Worm (Caenorhabditis elegans) whole organism, L3 larva: Measurements from ENCODE around the gene F35C11.2.

Experiments
- ceh-28 ChIP-seq: fragments of 150-350 bp; optimal IDR thresholded peaks from 2 replicates; lab custom pipeline; 2014; ENCODE audit warnings: missing biosample characterization, missing genetic modification reagents, missing genetic modification characterization
- elt-2 ChIP-seq: sonication (generic microtip); optimal IDR thresholded peaks from 2 replicates; lab custom pipeline; 2016; ENCODE audit warnings: missing genetic modification reagents, mild to moderate bottlenecking, missing genetic modification characterization, missing compliant biosample characterization
- nhr-11 ChIP-seq: fragments of 150-350 bp; optimal IDR thresholded peaks from 2 replicates; lab custom pipeline; 2014; ENCODE audit warnings: missing biosample characterization, missing genetic modification characterization
- nhr-28 ChIP-seq: fragments of 150-350 bp; optimal IDR thresholded peaks from 2 replicates; lab custom pipeline; 2014; ENCODE audit warnings: missing biosample characterization, missing genetic modification characterization
- unc-62 ChIP-seq: fragments of 150-350 bp; sonication (generic microtip); optimal IDR thresholded peaks from 4 replicates; lab custom pipeline; 2014; ENCODE audit warnings: missing biosample characterization, missing genetic modification reagents, missing genetic modification characterization
- zag-1 ChIP-seq: fragments of 150-350 bp; optimal IDR thresholded peaks from 2 replicates; lab custom pipeline; 2014; ENCODE audit warnings: missing biosample characterization, missing genetic modification characterization
- ztf-11 ChIP-seq: fragments of 150-350 bp; optimal IDR thresholded peaks from 2 replicates; lab custom pipeline; 2014; ENCODE audit warnings: missing biosample characterization, missing genetic modification characterization

ce11 chrII:8253160-8253793 lies 4.6 kb upstream of the F35C11.2 start, which contains the start of gene F35C11.5:
- TF ChIP-seq ceh-28 (tag; lab: Kevin White, UChicago) (no peak), zag-1 (tag; lab: Kevin White, UChicago) (no peak), ztf-11 (tag; lab: Kevin White, UChicago) (no peak), nhr-28 (tag; lab: Kevin White, UChicago) (no peak), unc-62 (no peak), elt-2 (tag; lab: Kevin White, UChicago) (no peak), nhr-11 (tag; lab: Kevin White, UChicago) (no peak)
